Worm (Caenorhabditis elegans) whole organism, L1 larva: ENCODE results near the gene elli-1.
A peak's percentile ranks its signal among the peaks of the same experiment; 100 is the strongest.
"Not testable (repeated sequence)": the region's sequence is repeated elsewhere in the genome, so short reads cannot be mapped to it uniquely, and the experiment has no call there.

ENCODE experiments used
- C16A3.4 ChIP-seq: fragments of 150-350 bp; optimal IDR thresholded peaks from 2 replicates; lab custom pipeline; 2014; ENCODE audit warnings: missing biosample characterization, missing genetic modification characterization
- C34B4.2 ChIP-seq: sonication (generic microtip); optimal IDR thresholded peaks from 2 replicates; lab custom pipeline; 2017; ENCODE audit warnings: mild to moderate bottlenecking, missing genetic modification characterization, missing compliant biosample characterization
- aha-1 ChIP-seq: fragments of 150-350 bp; optimal IDR thresholded peaks from 2 replicates; lab custom pipeline; 2014; ENCODE audit warnings: missing biosample characterization, missing genetic modification characterization
- aly-2 ChIP-seq: fragments of 150-350 bp; optimal IDR thresholded peaks from 2 replicates; lab custom pipeline; 2014; ENCODE audit warnings: missing biosample characterization, missing genetic modification characterization
- blmp-1 ChIP-seq: fragments of 150-350 bp; optimal IDR thresholded peaks from 2 replicates; lab custom pipeline; 2014; ENCODE audit warnings: missing biosample characterization, missing genetic modification characterization
- ceh-82 ChIP-seq, 3 experiments: fragments of 150-350 bp in 1 of 3; sonication (generic microtip) in 2 of 3; optimal IDR thresholded peaks; 2 replicates each; lab custom pipeline; 2014 to 2017; ENCODE audit warnings: missing biosample characterization in 3 of 3, missing genetic modification characterization in 3 of 3
- ces-1 ChIP-seq: fragments of 150-350 bp; optimal IDR thresholded peaks from 2 replicates; lab custom pipeline; 2014; ENCODE audit warnings: missing biosample characterization, missing genetic modification reagents, missing genetic modification characterization
- dsc-1 ChIP-seq: sonication (generic microtip); optimal IDR thresholded peaks from 2 replicates; lab custom pipeline; 2016; ENCODE audit warnings: mild to moderate bottlenecking, missing genetic modification characterization, missing compliant biosample characterization
- efl-1 ChIP-seq, 4 experiments: fragments of 150-350 bp; optimal IDR thresholded peaks in 3 of 4; peaks in 1 of 4; 1 replicate in 1 of 4; 2 replicates in 3 of 4; lab custom pipeline; 2014; ENCODE audit warnings: missing biosample characterization in 2 of 4, missing genetic modification characterization in 2 of 4, missing genetic modification reagents in 2 of 4
- egl-13 ChIP-seq: sonication (generic microtip); optimal IDR thresholded peaks from 2 replicates; lab custom pipeline; 2016; ENCODE audit warnings: missing genotype, missing genetic modification reagents, missing genetic modification characterization, missing compliant biosample characterization
- egl-27 ChIP-seq, 2 experiments: fragments of 150-350 bp in 1 of 2; sonication (generic microtip); optimal IDR thresholded peaks; 3 replicates each; lab custom pipeline; 2017 to 2018; ENCODE audit warnings: missing biosample characterization in 2 of 2, missing genetic modification characterization in 2 of 2, missing genetic modification reagents in 2 of 2
- fkh-10 ChIP-seq: sonication (generic microtip); optimal IDR thresholded peaks from 2 replicates; lab custom pipeline; 2017; ENCODE audit warnings: missing biosample characterization, missing genetic modification reagents, missing genetic modification characterization
- fkh-8 ChIP-seq: sonication (generic microtip); optimal IDR thresholded peaks from 2 replicates; lab custom pipeline; 2016; ENCODE audit warnings: mild to moderate bottlenecking, missing genetic modification characterization, missing compliant biosample characterization
- fos-1 ChIP-seq: fragments of 150-350 bp; optimal IDR thresholded peaks from 2 replicates; lab custom pipeline; 2014; ENCODE audit warnings: missing biosample characterization, missing genetic modification characterization
- grh-1 ChIP-seq: fragments of 200-800 bp; sonication (Bioruptor generic); IDR thresholded peaks from 2 replicates; pipeline ENCODE4 v1.3.6; 2022; ENCODE audit warnings: missing genetic modification reagents, missing genetic modification characterization, missing compliant biosample characterization
- hlh-17 ChIP-seq: fragments of 200-800 bp; sonication (Bioruptor generic); optimal IDR thresholded peaks from 2 replicates; lab custom pipeline; 2018; ENCODE audit warnings: missing genetic modification characterization, mild to moderate bottlenecking, missing compliant biosample characterization, moderate library complexity, borderline replicate concordance
- hlh-4 ChIP-seq: sonication (generic microtip); optimal IDR thresholded peaks from 2 replicates; lab custom pipeline; 2016; ENCODE audit warnings: mild to moderate bottlenecking, missing genetic modification characterization, missing compliant biosample characterization
- hpl-2 ChIP-seq: fragments of 150-350 bp; optimal IDR thresholded peaks from 2 replicates; lab custom pipeline; 2014; ENCODE audit warnings: missing biosample characterization, missing genetic modification reagents, missing genetic modification characterization
- irx-1 ChIP-seq: sonication (generic microtip); optimal IDR thresholded peaks from 2 replicates; lab custom pipeline; 2016; ENCODE audit warnings: missing genetic modification characterization, missing compliant biosample characterization
- lin-14 ChIP-seq: fragments of 200-800 bp; sonication (Bioruptor generic); optimal IDR thresholded peaks from 2 replicates; lab custom pipeline; 2018; ENCODE audit warnings: mild to moderate bottlenecking, missing genetic modification characterization, moderate library complexity, missing compliant biosample characterization
- lin-39 ChIP-seq: fragments of 150-350 bp; optimal IDR thresholded peaks from 2 replicates; lab custom pipeline; 2014; ENCODE audit warnings: missing biosample characterization, missing genetic modification reagents, missing genetic modification characterization
- mab-9 ChIP-seq: fragments of 200-800 bp; sonication (Bioruptor generic); IDR thresholded peaks from 2 replicates; pipeline ENCODE4 v1.3.6; 2022; ENCODE audit warnings: missing genetic modification reagents, missing genetic modification characterization, missing compliant biosample characterization
- nhr-11 ChIP-seq: fragments of 150-350 bp; optimal IDR thresholded peaks from 2 replicates; lab custom pipeline; 2014; ENCODE audit warnings: missing biosample characterization, missing genetic modification characterization
- nhr-19 ChIP-seq: fragments of 200-800 bp; sonication (Bioruptor generic); conservative IDR thresholded peaks from 2 replicates; pipeline ENCODE4 v1.3.6; 2022; ENCODE audit warnings: missing genetic modification characterization, missing compliant biosample characterization
- nhr-20 ChIP-seq: sonication (generic microtip); optimal IDR thresholded peaks from 2 replicates; lab custom pipeline; 2016; ENCODE audit warnings: mild to moderate bottlenecking, missing genetic modification characterization, missing compliant biosample characterization
- nhr-47 ChIP-seq: sonication (generic microtip); optimal IDR thresholded peaks from 2 replicates; lab custom pipeline; 2016; ENCODE audit warnings: mild to moderate bottlenecking, missing genetic modification characterization, moderate library complexity, missing compliant biosample characterization
- nhr-85 ChIP-seq: sonication (generic microtip); peaks from one replicate; lab custom pipeline; 2016; ENCODE audit warnings: missing genetic modification characterization, inconsistent platforms, missing compliant biosample characterization
- pag-3 ChIP-seq: sonication (generic microtip); optimal IDR thresholded peaks from 2 replicates; lab custom pipeline; 2017; ENCODE audit warnings: missing genetic modification characterization, mild to moderate bottlenecking, missing compliant biosample characterization, antibody characterized with exemption, borderline replicate concordance; ENCODE audit not compliant: insufficient read depth
- pqm-1 ChIP-seq: sonication (generic microtip); optimal IDR thresholded peaks from 3 replicates; lab custom pipeline; 2017; ENCODE audit warnings: missing biosample characterization, missing genetic modification characterization
- skn-1 ChIP-seq: fragments of 150-350 bp; optimal IDR thresholded peaks from 2 replicates; lab custom pipeline; 2014; ENCODE audit warnings: missing biosample characterization, missing genetic modification characterization
- sox-4 ChIP-seq: sonication (generic microtip); optimal IDR thresholded peaks from 2 replicates; lab custom pipeline; 2016; ENCODE audit warnings: missing genetic modification characterization, missing compliant biosample characterization
- sptf-1 ChIP-seq: fragments of 150-350 bp; optimal IDR thresholded peaks from 2 replicates; lab custom pipeline; 2014; ENCODE audit warnings: missing biosample characterization, missing genetic modification characterization
- sup-37 ChIP-seq: fragments of 200-800 bp; sonication (Bioruptor generic); optimal IDR thresholded peaks from 2 replicates; lab custom pipeline; 2018; ENCODE audit warnings: mild to moderate bottlenecking, missing genetic modification characterization, missing compliant biosample characterization
- swsn-7 ChIP-seq: sonication (generic microtip); optimal IDR thresholded peaks from 2 replicates; lab custom pipeline; 2016; ENCODE audit warnings: missing genetic modification characterization, missing compliant biosample characterization
- unc-62 ChIP-seq: fragments of 150-350 bp; optimal IDR thresholded peaks from 2 replicates; lab custom pipeline; 2014; ENCODE audit warnings: missing biosample characterization, missing genetic modification reagents, missing genetic modification characterization
- unc-98 ChIP-seq: fragments of 200-800 bp; sonication (Bioruptor generic); IDR thresholded peaks from 2 replicates; pipeline ENCODE4 v1.3.6; 2022; ENCODE audit warnings: missing genetic modification characterization, missing compliant biosample characterization
- vab-15 ChIP-seq: sonication (generic microtip); optimal IDR thresholded peaks from 2 replicates; lab custom pipeline; 2017; ENCODE audit warnings: missing genotype, mild to moderate bottlenecking, missing genetic modification characterization, missing compliant biosample characterization
- xbp-1 ChIP-seq: sonication (generic microtip); optimal IDR thresholded peaks from 2 replicates; lab custom pipeline; 2016; ENCODE audit warnings: missing genetic modification characterization, missing compliant biosample characterization

elli-1 gene

ce11 chrIV:8724907-8725306 lies 29.7 kb downstream of the elli-1 start:
- TF ChIP-seq nhr-11 (tag; lab: Kevin White, UChicago): no peak
- TF ChIP-seq hlh-17: no peak
- no peak for TF ChIP-seq fos-1 (tag; lab: Kevin White, UChicago)
- no peak for TF ChIP-seq unc-98 (GFP tag; lab: Robert Waterston, UW)
- no peak for TF ChIP-seq ceh-82 (tag; optimal IDR thresholded peaks at IDR 0.05; lab: Kevin White, UChicago)
- TF ChIP-seq efl-1 (optimal IDR thresholded peaks at IDR 0.05; lab: Kevin White, UChicago): no peak
- peak in 1 of 2 experiments; percentile 16 for TF ChIP-seq efl-1 (GFP tag; optimal IDR thresholded peaks at IDR 0.05 in 1 of 2; lab: Kevin White, UChicago)

ce11 chrIV:8723720-8724119 lies 30.9 kb downstream of the elli-1 start, which contains the start of gene F21D5.9:
Gene F21D5.9 (plus strand): TSS chrIV:8724020.
- no peak for TF ChIP-seq lin-14 (GFP tag; lab: Kevin White, UChicago)
- no peak for TF ChIP-seq swsn-7 (tag; lab: Kevin White, UChicago)
- no peak for TF ChIP-seq hlh-17
- TF ChIP-seq C16A3.4 (tag; lab: Kevin White, UChicago): no peak
- no peak for TF ChIP-seq nhr-47 (tag; lab: Kevin White, UChicago)
- no peak for TF ChIP-seq unc-62 (GFP tag; lab: Kevin White, UChicago)
- TF ChIP-seq fkh-10 (GFP tag; lab: Kevin White, UChicago): no peak
- TF ChIP-seq nhr-20: no peak
- no peak for TF ChIP-seq lin-39 (tag; lab: Kevin White, UChicago)
- TF ChIP-seq mab-9 (GFP tag; lab: Robert Waterston, UW): no peak
- no peak for TF ChIP-seq nhr-85 (tag; lab: Kevin White, UChicago)

DNA sequence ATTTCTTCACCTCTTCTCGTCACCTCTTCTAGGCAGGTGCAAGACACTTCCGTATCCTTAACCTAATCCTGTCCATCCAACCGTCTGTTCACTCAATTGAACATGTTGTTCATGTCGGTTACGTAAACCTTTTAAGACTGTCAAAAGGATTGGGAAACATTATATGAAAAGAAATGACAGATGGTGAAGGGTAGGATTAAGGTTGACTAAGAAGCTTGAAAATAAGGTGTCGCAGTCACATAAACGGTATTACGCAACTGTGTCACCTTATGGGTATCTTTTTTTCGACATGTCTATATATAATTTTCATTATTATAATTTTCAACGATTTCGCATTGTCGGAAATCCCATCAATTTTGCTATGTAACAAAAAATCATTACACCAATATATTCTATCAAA lies 31.8 kb downstream of the elli-1 start:
- no peak for TF ChIP-seq sox-4 (tag; lab: Kevin White, UChicago)

DNA sequence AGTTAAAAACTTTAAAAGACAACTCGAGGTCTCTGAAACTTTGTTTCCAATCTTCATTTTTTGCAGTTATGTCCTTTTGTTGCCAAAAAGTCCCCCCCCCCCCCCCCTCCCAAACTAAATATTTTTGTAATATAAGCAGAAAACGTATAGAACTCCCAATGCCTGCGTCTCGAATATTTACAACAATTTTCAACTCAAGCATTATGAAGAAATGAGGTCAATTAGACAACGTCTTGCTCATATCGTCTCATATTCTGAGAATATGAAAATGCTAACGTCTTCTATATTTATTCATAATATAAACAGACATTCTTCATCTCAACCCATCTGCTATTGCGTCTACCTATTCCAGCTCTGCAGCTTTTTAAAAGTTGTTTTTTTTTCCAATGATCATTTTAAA lies 36.5 kb downstream of the elli-1 start, which contains the start of gene H23L24.1:
Gene H23L24.1, plus strand, starts transcription at position 301 of the 400 bp plus-strand sequence.
- TF ChIP-seq lin-14 (GFP tag; lab: Kevin White, UChicago) (no peak), egl-27 (tag; optimal IDR thresholded peaks at IDR 0.05; lab: Kevin White, UChicago) (no peak)

DNA sequence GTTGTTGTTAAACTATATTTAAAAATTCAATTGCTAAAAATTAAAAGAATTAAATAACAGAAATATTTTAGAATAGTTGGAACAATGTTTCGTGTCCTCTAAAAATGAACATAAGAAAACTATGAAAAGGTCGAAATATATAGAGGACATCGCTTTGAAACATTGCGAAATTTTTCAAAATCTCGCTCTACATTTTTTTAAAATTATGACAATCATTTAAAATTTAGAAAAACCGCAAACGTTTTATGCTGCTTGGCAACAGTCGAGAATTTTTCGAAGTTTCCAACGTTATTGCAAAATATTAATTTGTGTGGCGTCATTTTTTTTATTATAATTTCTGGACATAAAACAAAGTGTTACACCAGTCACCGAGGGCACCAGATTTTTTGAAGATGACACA lies 39.6 kb downstream of the elli-1 start, which contains the start of the genes parg-2 and ipla-5:
Gene parg-2, minus strand, starts transcription at position 101 of the 400 bp plus-strand sequence.
Gene ipla-5, plus strand, starts transcription at position 216 of the 400 bp plus-strand sequence.
- not testable (repeated sequence) for TF ChIP-seq nhr-47 (tag; lab: Kevin White, UChicago); aly-2; pag-3 (tag; lab: Kevin White, UChicago)

ce11 chrIV:8708046-8708445 lies 46.6 kb downstream of the elli-1 start:
- TF ChIP-seq irx-1 (tag; lab: Kevin White, UChicago) (no peak), skn-1 (no peak), sup-37 (GFP tag; lab: Kevin White, UChicago) (no peak), fos-1 (tag; lab: Kevin White, UChicago) (no peak), xbp-1 (tag; lab: Kevin White, UChicago) (no peak), dsc-1 (tag; lab: Kevin White, UChicago) (no peak), mab-9 (GFP tag; lab: Robert Waterston, UW) (no peak), egl-13 (tag; lab: Kevin White, UChicago) (no peak), blmp-1 (tag; lab: Kevin White, UChicago) (no peak)
- TF ChIP-seq, all 84 proteins: peak for 0

DNA sequence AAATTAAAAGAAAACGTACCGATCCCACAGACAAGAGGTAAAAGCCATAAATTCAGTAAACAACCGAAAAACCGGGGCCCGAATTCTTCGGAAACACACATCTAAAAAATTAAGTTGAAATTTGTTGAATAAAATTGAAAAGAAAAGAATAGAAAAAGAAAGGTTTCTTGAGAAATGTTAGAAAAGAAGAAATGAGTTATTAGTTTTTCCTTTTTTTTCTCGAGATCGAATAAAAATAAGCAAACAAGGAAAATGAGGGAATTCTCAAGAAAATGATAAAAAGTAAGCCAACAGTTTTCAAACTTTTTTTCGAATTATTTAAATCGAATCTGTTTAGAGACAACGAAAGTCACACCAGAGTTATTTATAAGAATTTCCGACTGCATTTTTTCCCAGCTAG lies 49.1 kb downstream of the elli-1 start, which contains the start of gene H23L24.4:
Gene H23L24.4, minus strand, starts transcription at position 101 of the 400 bp plus-strand sequence.
- TF ChIP-seq hlh-4 (tag; lab: Kevin White, UChicago) (no peak), fkh-8 (tag; lab: Kevin White, UChicago) (no peak), C34B4.2 (tag; lab: Kevin White, UChicago) (no peak), nhr-19 (no peak), hpl-2 (no peak), vab-15 (tag; lab: Kevin White, UChicago) (no peak), sptf-1 (tag; lab: Kevin White, UChicago) (no peak), irx-1 (tag; lab: Kevin White, UChicago) (no peak), aha-1 (tag; lab: Kevin White, UChicago) (no peak), grh-1 (GFP tag; lab: Robert Waterston, UW) (no peak), ces-1 (GFP tag; lab: Kevin White, UChicago) (no peak), pqm-1 (no peak)
- TF ChIP-seq, all 84 proteins: peak for 0
